Worm (Caenorhabditis elegans): ENCODE measurements around the gene gss-1.
"Not testable (repeated sequence)": the region's sequence is repeated elsewhere in the genome, so short reads cannot be mapped to it uniquely, and the experiment has no call there.

DNA sequence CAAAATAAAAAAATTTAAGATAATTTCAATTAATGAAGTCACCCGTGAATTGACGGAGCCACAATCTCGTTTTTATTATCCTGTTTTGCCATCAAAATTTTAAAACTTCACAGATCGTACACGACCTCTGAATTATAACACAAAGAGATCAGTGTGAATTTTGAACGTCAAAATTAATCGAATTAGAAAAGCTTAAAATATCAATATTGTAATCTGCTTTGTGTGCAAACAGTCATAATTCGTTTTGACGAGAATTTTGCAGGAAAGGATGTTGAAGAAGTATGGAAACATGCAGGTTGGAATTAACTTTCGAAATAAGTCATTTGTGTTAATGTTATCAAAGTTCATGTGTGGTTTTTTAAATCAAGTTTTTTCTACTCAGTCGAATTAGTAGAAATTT is 45.6 kb upstream of the gss-1 start, which contains the start of gene chil-21:
- not testable (repeated sequence) for TF ChIP-seq F13H6.1 (tag; optimal IDR thresholded peaks at IDR 0.05); nhr-25 (tag; optimal IDR thresholded peaks at IDR 0.05); lin-39 (tag; optimal IDR thresholded peaks at IDR 0.05); elt-1 (tag; optimal IDR thresholded peaks at IDR 0.05); nhr-77 (tag; optimal IDR thresholded peaks at IDR 0.05); ama-1 (optimal IDR thresholded peaks at IDR 0.05); lsy-2 (tag; optimal IDR thresholded peaks at IDR 0.05); mab-5 (tag; optimal IDR thresholded peaks at IDR 0.05)

Measured in whole organism, L2 larva.